Worm (Caenorhabditis elegans): ENCODE data around the gene C49H3.4.

DNA sequence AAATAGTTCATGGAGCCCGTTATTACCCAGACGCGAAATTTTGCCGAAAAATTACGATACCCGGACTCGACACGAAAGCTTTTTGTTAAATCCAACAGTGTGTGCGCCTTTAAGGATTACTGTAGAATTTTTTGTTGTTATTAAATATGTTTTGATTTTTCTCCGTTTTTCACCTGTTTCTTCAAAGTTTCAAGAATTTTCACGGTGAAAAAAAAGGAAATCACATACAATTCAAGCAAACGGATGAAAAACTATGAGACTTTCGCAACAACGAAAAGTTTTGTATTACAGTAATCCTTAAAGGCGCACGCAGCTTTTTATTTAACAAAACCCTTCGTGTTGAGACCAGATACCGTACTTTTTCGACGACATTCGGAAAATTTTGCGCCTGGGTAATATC lies 38.9 kb downstream of the C49H3.4 start:
- no peak for TF ChIP-seq syd-9 (tag; optimal IDR thresholded peaks at IDR 0.05)
- TF ChIP-seq unc-55 (GFP tag; optimal IDR thresholded peaks at IDR 0.05) = no peak
- TF ChIP-seq pha-4 (tag; optimal IDR thresholded peaks at IDR 0.05) = no peak
- TF ChIP-seq lim-6 (tag; optimal IDR thresholded peaks at IDR 0.05) = no peak
- no peak for TF ChIP-seq fkh-10 (GFP tag; optimal IDR thresholded peaks at IDR 0.05)
